Worm (Caenorhabditis elegans): Measurements from ENCODE around the gene Y105C5A.1269.

The Y105C5A.1269 gene

DNA sequence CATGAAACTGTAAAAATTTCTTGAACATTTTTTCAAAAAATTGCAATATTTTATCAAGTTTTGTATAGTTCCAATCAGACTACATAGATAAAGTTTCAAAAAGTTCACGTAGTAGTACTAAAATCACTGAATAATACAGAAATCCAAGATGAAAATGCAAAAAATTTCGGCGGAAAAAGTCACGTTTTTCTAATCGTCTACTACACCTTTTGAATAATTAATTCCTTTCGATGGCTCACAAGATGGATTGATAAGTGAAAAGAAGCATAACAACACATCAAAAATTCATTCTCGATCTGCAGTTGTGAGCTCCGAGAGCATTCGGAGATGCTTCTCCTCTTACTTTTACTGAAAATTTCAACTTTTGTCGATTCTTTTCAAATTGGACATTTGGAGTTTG is 25.4 kb downstream of the Y105C5A.1269 start, which contains the start of gene gcy-25:
Gene gcy-25 (plus strand): TSS at position 301 of the 400 bp plus-strand sequence.
- TF ChIP-seq lin-39 (tag; optimal IDR thresholded peaks at IDR 0.05) (no peak), grh-1 (GFP tag; IDR thresholded peaks at IDR 0.05) (no peak), C34B4.2 (tag; optimal IDR thresholded peaks at IDR 0.05) (no peak), C16A3.4 (tag; optimal IDR thresholded peaks at IDR 0.05) (no peak), ztf-11 (tag; optimal IDR thresholded peaks at IDR 0.05) (no peak), skn-1 (tag; optimal IDR thresholded peaks at IDR 0.05) (no peak), dpl-1 (GFP tag; optimal IDR thresholded peaks at IDR 0.05) (no peak), nhr-47 (tag; optimal IDR thresholded peaks at IDR 0.05) (no peak), rnt-1 (tag; optimal IDR thresholded peaks at IDR 0.05) (no peak), efl-3 (GFP tag; optimal IDR thresholded peaks at IDR 0.05) (no peak)

- no peak for TF ChIP-seq fkh-10 (GFP tag; optimal IDR thresholded peaks at IDR 0.05)
- TF ChIP-seq unc-30 (tag; optimal IDR thresholded peaks at IDR 0.05), result no peak
- no peak for TF ChIP-seq tbx-2 (tag; optimal IDR thresholded peaks at IDR 0.05)
These were observed 31.1 kb downstream of the Y105C5A.1269 start for ce11 chrIV:15878262-15878661.

DNA sequence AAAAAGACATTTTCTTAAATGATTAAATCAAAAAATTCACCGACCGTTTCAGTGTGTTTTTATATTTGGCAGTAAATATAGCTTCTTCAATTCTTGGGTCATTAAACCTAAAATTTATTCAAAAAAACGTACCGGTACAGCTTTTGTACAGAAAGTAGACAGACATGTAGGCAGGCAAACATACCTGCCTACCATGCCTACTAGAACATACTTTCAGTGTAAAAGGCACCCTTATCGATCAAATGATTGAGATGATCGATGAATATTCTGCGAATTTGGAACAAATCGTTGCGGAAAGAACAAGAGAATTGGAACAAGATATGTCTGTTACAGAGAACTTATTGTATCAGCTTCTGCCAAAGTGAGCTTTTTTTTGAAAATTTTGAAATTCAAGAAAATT is 32.9 kb downstream of the Y105C5A.1269 start:
- TF ChIP-seq lin-15B (tag; optimal IDR thresholded peaks at IDR 0.05), result no peak
- no peak for TF ChIP-seq ceh-90 (tag; optimal IDR thresholded peaks at IDR 0.05)
- no peak for TF ChIP-seq unc-86 (tag; optimal IDR thresholded peaks at IDR 0.05)
- no peak for TF ChIP-seq lin-13 (GFP tag; optimal IDR thresholded peaks at IDR 0.05)
- no peak for TF ChIP-seq nhr-20 (tag; optimal IDR thresholded peaks at IDR 0.05)
- TF ChIP-seq egl-27 (tag; optimal IDR thresholded peaks at IDR 0.05), result no peak
- TF ChIP-seq ets-5 (GFP tag; IDR thresholded peaks at IDR 0.05), result no peak
- TF ChIP-seq jun-1 (tag; optimal IDR thresholded peaks at IDR 0.05), result no peak
- TF ChIP-seq nhr-237 (tag; optimal IDR thresholded peaks at IDR 0.05), result no peak

ce11 chrIV:15883922-15884321 is 36.7 kb downstream of the Y105C5A.1269 start, which contains the start of gene Y105C5B.3:
Gene Y105C5B.3 (plus strand): TSS chrIV:15884222.
- no peak for TF ChIP-seq C16A3.4 (tag; optimal IDR thresholded peaks at IDR 0.05)
- TF ChIP-seq aha-1 (tag; optimal IDR thresholded peaks at IDR 0.05), result no peak
- TF ChIP-seq snpc-4 (tag; optimal IDR thresholded peaks at IDR 0.05), result no peak

- no peak for TF ChIP-seq tlp-1 (tag; optimal IDR thresholded peaks at IDR 0.05)
- no peak for TF ChIP-seq lsy-2 (tag; optimal IDR thresholded peaks at IDR 0.05)
- no peak for TF ChIP-seq nhr-90 (tag; optimal IDR thresholded peaks at IDR 0.05; ENCODE audit: poor library complexity)
- TF ChIP-seq sptf-1 (tag; optimal IDR thresholded peaks at IDR 0.05), result no peak
- no peak for TF ChIP-seq aly-2 (tag; optimal IDR thresholded peaks at IDR 0.05)
- no peak for TF ChIP-seq dsc-1 (tag; optimal IDR thresholded peaks at IDR 0.05)
- no peak for TF ChIP-seq xbp-1 (tag; optimal IDR thresholded peaks at IDR 0.05)
- no peak for TF ChIP-seq C16A3.4 (tag; optimal IDR thresholded peaks at IDR 0.05)
- TF ChIP-seq fos-1 (tag; optimal IDR thresholded peaks at IDR 0.05), result no peak
- no peak for TF ChIP-seq blmp-1 (tag; optimal IDR thresholded peaks at IDR 0.05)
- TF ChIP-seq C34B4.2 (tag; optimal IDR thresholded peaks at IDR 0.05), result no peak
These were observed 46.9 kb downstream of the Y105C5A.1269 start, which contains the start of gene srv-14 for ce11 chrIV:15894133-15894532. Gene srv-14 (minus strand): TSS chrIV:15894233.

- TF ChIP-seq ces-1 (GFP tag; optimal IDR thresholded peaks at IDR 0.05) (no peak), blmp-1 (tag; optimal IDR thresholded peaks at IDR 0.05) (no peak), ceh-8 (GFP tag; optimal IDR thresholded peaks at IDR 0.05) (no peak), C04F5.9 (tag; optimal IDR thresholded peaks at IDR 0.05) (no peak), mdl-1 (tag; optimal IDR thresholded peaks at IDR 0.05) (no peak), mef-2 (tag; optimal IDR thresholded peaks at IDR 0.05) (no peak), aha-1 (tag; optimal IDR thresholded peaks at IDR 0.05) (no peak), jun-1 (tag; optimal IDR thresholded peaks at IDR 0.05) (no peak), egl-27 (tag; optimal IDR thresholded peaks at IDR 0.05) (no peak), fkh-10 (GFP tag; optimal IDR thresholded peaks at IDR 0.05) (no peak), elt-2 (tag; optimal IDR thresholded peaks at IDR 0.05) (no peak), alr-1 (tag; optimal IDR thresholded peaks at IDR 0.05; ENCODE audit: borderline replicate concordance) (no peak), hpl-2 (GFP tag; optimal IDR thresholded peaks at IDR 0.05) (no peak), hlh-17 (GFP tag; optimal IDR thresholded peaks at IDR 0.05; ENCODE audit: borderline replicate concordance) (no peak), nhr-76 (tag; optimal IDR thresholded peaks at IDR 0.05) (no peak), ceh-90 (tag; optimal IDR thresholded peaks at IDR 0.05) (no peak), nhr-85 (tag) (no peak), fos-1 (tag; optimal IDR thresholded peaks at IDR 0.05) (no peak), sup-37 (GFP tag; optimal IDR thresholded peaks at IDR 0.05) (no peak)
These were observed 47.6 kb downstream of the Y105C5A.1269 start for ce11 chrIV:15894819-15895218.

Measured in whole organism, L1 larva.